Worm (Caenorhabditis elegans): Measurements from ENCODE around the gene Y37H2A.10.

- TF ChIP-seq ceh-9 (tag; optimal IDR thresholded peaks at IDR 0.05) (no peak), ztf-16 (tag; optimal IDR thresholded peaks at IDR 0.05) (no peak), pqm-1 (tag; optimal IDR thresholded peaks at IDR 0.05) (no peak), ceh-34 (tag; optimal IDR thresholded peaks at IDR 0.05) (no peak), ceh-24 (tag; optimal IDR thresholded peaks at IDR 0.05) (no peak), pha-4 (tag; optimal IDR thresholded peaks at IDR 0.05) (no peak)
Observed at ce11 chrV:18171568-18171967, 32.8 kb downstream of the Y37H2A.10 start, which contains the start of gene C14A6.8.

Data from whole organism, late embryonic.